Fruit fly (Drosophila melanogaster) whole organism, embryonic: ENCODE results near the gene Phae2.

ENCODE experiments used
- Adf1 ChIP-seq: fragments of 200-800 bp; sonication (Bioruptor generic); IDR thresholded peaks from 2 replicates; pipeline ENCODE4 v1.3.6; 2022; ENCODE audit warnings: missing biosample characterization, missing genetic modification characterization
- Aef1 ChIP-seq: fragments of 200-800 bp; sonication (Bioruptor generic); IDR thresholded peaks from 3 replicates; pipeline ENCODE4 v1.3.6; 2022; ENCODE audit warnings: missing biosample characterization, missing genetic modification characterization
- CG10366 ChIP-seq: fragments of 200-800 bp; sonication (Bioruptor generic); IDR thresholded peaks from 2 replicates; pipeline ENCODE4 v1.3.6; 2022; ENCODE audit warnings: missing biosample characterization, missing genetic modification characterization
- CG10543 ChIP-seq: fragments of 200-800 bp; sonication (Bioruptor generic); optimal IDR thresholded peaks from 3 replicates; lab custom pipeline; 2017; ENCODE audit warnings: missing biosample characterization, mild to moderate bottlenecking, missing genetic modification characterization, moderate library complexity
- CG10979 ChIP-seq: fragments of 200-800 bp; sonication (Bioruptor generic); optimal IDR thresholded peaks from 2 replicates; lab custom pipeline; 2018; ENCODE audit warnings: missing biosample characterization, mild to moderate bottlenecking, missing genetic modification characterization, moderate library complexity
- CG11085 ChIP-seq: fragments of 200-800 bp; sonication (Bioruptor generic); IDR thresholded peaks from 2 replicates; pipeline ENCODE4 v1.3.6; 2022; ENCODE audit warnings: missing biosample characterization, missing genetic modification characterization
- CG11093 ChIP-seq: fragments of 200-800 bp; sonication (Bioruptor generic); IDR thresholded peaks from 3 replicates; pipeline ENCODE4 v1.3.6; 2022; ENCODE audit warnings: missing biosample characterization, missing genetic modification characterization
- CG11560 ChIP-seq: fragments of 200-800 bp; sonication (Bioruptor generic); IDR thresholded peaks from 3 replicates; pipeline ENCODE4 v1.3.6; 2022; ENCODE audit warnings: missing biosample characterization, missing genetic modification characterization
- CG12155 ChIP-seq: fragments of 200-800 bp; sonication (Bioruptor generic); optimal IDR thresholded peaks from 3 replicates; lab custom pipeline; 2016; ENCODE audit warnings: missing biosample characterization, missing genetic modification characterization
- CG13123 ChIP-seq: fragments of 200-800 bp; sonication (Bioruptor generic); optimal IDR thresholded peaks from 2 replicates; lab custom pipeline; 2016; ENCODE audit warnings: missing biosample characterization, missing genetic modification characterization
- CG13624 ChIP-seq: fragments of 200-800 bp; sonication (Bioruptor generic); optimal IDR thresholded peaks from 2 replicates; lab custom pipeline; 2016; ENCODE audit warnings: missing biosample characterization, missing genetic modification characterization
- CG13894 ChIP-seq: fragments of 200-800 bp; sonication (Bioruptor generic); optimal IDR thresholded peaks from 3 replicates; lab custom pipeline; 2018; ENCODE audit warnings: missing biosample characterization, mild to moderate bottlenecking, missing genetic modification characterization, moderate library complexity
- CG14441 ChIP-seq: fragments of 200-800 bp; sonication (Bioruptor generic); IDR thresholded peaks from 2 replicates; pipeline ENCODE4 v1.3.6; 2022; ENCODE audit warnings: missing biosample characterization, missing genetic modification characterization
- CG16779 ChIP-seq: fragments of 200-800 bp; sonication (Bioruptor generic); IDR thresholded peaks from 2 replicates; pipeline ENCODE4 v1.3.6; 2022; ENCODE audit warnings: missing biosample characterization, missing genetic modification characterization
- CG17385 ChIP-seq: fragments of 200-800 bp; sonication (Bioruptor generic); optimal IDR thresholded peaks from 3 replicates; lab custom pipeline; 2018; ENCODE audit warnings: missing biosample characterization, mild to moderate bottlenecking, missing genetic modification characterization
- CG2889 ChIP-seq: fragments of 200-800 bp; sonication (Bioruptor generic); IDR thresholded peaks from 3 replicates; pipeline ENCODE4 v1.3.6; 2022; ENCODE audit warnings: missing biosample characterization, missing genetic modification characterization
- CG31441 ChIP-seq: fragments of 200-800 bp; sonication (Bioruptor generic); IDR thresholded peaks from 2 replicates; pipeline ENCODE4 v1.3.6; 2022; ENCODE audit warnings: missing biosample characterization, missing genetic modification characterization
- CG33213 ChIP-seq: fragments of 200-800 bp; sonication (Bioruptor generic); optimal IDR thresholded peaks from 3 replicates; lab custom pipeline; 2016; ENCODE audit warnings: missing biosample characterization, missing genetic modification characterization
- CG34224 ChIP-seq: fragments of 200-800 bp; sonication (Bioruptor generic); IDR thresholded peaks from 3 replicates; pipeline ENCODE4 v1.3.6; 2022; ENCODE audit warnings: missing biosample characterization, missing genetic modification characterization; ENCODE audit not compliant: partially characterized antibody
- CG6254 ChIP-seq: fragments of 200-800 bp; sonication (Bioruptor generic); optimal IDR thresholded peaks from 3 replicates; lab custom pipeline; 2017; ENCODE audit warnings: mild to moderate bottlenecking, missing biosample characterization, missing genetic modification reagents, missing genetic modification characterization
- CG7271 ChIP-seq: fragments of 200-800 bp; sonication (Bioruptor generic); optimal IDR thresholded peaks from 2 replicates; lab custom pipeline; 2018; ENCODE audit warnings: missing biosample characterization, mild to moderate bottlenecking, missing genetic modification characterization, moderate library complexity
- CG7928 ChIP-seq: fragments of 200-800 bp; sonication (Bioruptor generic); optimal IDR thresholded peaks from 2 replicates; lab custom pipeline; 2017; ENCODE audit warnings: missing biosample characterization, mild to moderate bottlenecking, missing genetic modification characterization
- CG8944 ChIP-seq: fragments of 200-800 bp; sonication (Bioruptor generic); optimal IDR thresholded peaks from 3 replicates; lab custom pipeline; 2016; ENCODE audit warnings: missing biosample characterization, missing genetic modification characterization
- HLH4C ChIP-seq: fragments of 200-800 bp; sonication (Bioruptor generic); IDR thresholded peaks from 3 replicates; pipeline ENCODE4 v1.3.6; 2022; ENCODE audit warnings: missing biosample characterization, missing genetic modification characterization; ENCODE audit not compliant: partially characterized antibody
- HLH54F ChIP-seq: fragments of 200-800 bp; sonication (Bioruptor generic); optimal IDR thresholded peaks from 3 replicates; lab custom pipeline; 2016; ENCODE audit warnings: missing biosample characterization, missing genetic modification characterization
- Hr39 ChIP-seq: fragments of >200 bp; optimal IDR thresholded peaks from 2 replicates; lab custom pipeline; 2017
- Kr ChIP-seq: fragments of 200-800 bp; sonication (Bioruptor generic); optimal IDR thresholded peaks from 2 replicates; lab custom pipeline; 2017; ENCODE audit warnings: missing biosample characterization, mild to moderate bottlenecking, missing genetic modification characterization
- Oli ChIP-seq: fragments of 200-800 bp; sonication (Bioruptor generic); optimal IDR thresholded peaks from 2 replicates; lab custom pipeline; 2018; ENCODE audit warnings: missing biosample characterization, mild to moderate bottlenecking, missing genetic modification characterization, moderate library complexity
- PHDP ChIP-seq: fragments of 200-800 bp; sonication (Bioruptor generic); optimal IDR thresholded peaks from 3 replicates; lab custom pipeline; 2018; ENCODE audit warnings: missing biosample characterization, mild to moderate bottlenecking, missing genetic modification characterization, moderate library complexity
- Sry-β ChIP-seq: fragments of 200-800 bp; sonication (Bioruptor generic); optimal IDR thresholded peaks from 2 replicates; lab custom pipeline; 2018; ENCODE audit warnings: missing biosample characterization, mild to moderate bottlenecking, missing genetic modification characterization, moderate library complexity
- ac ChIP-seq: fragments of 200-800 bp; sonication (Bioruptor generic); optimal IDR thresholded peaks from 3 replicates; lab custom pipeline; 2017; ENCODE audit warnings: missing biosample characterization, mild to moderate bottlenecking, missing genetic modification characterization
- ap ChIP-seq: fragments of 200-800 bp; sonication (Bioruptor generic); IDR thresholded peaks from 2 replicates; pipeline ENCODE4 v1.3.6; 2022; ENCODE audit warnings: missing biosample characterization, missing genetic modification characterization
- bcd ChIP-seq: fragments of 200-800 bp; sonication (Bioruptor generic); optimal IDR thresholded peaks from 2 replicates; lab custom pipeline; 2017; ENCODE audit warnings: missing biosample characterization, mild to moderate bottlenecking, missing genetic modification characterization
- dpn ChIP-seq, 2 experiments: fragments of 200-800 bp; sonication (Bioruptor generic); optimal IDR thresholded peaks; 3 replicates each; lab custom pipeline; 2016; ENCODE audit warnings: missing biosample characterization in 2 of 2, missing genetic modification characterization in 2 of 2
- gsb ChIP-seq: fragments of 200-800 bp; sonication (Bioruptor generic); IDR thresholded peaks from 2 replicates; pipeline ENCODE4 v1.3.6; 2022; ENCODE audit warnings: missing biosample characterization, missing genetic modification characterization
- ken ChIP-seq: fragments of 200-800 bp; sonication (Bioruptor generic); IDR thresholded peaks from 3 replicates; pipeline ENCODE4 v1.3.6; 2022; ENCODE audit warnings: missing biosample characterization, missing genetic modification characterization
- lola ChIP-seq, 3 experiments: fragments of >200 bp in 2 of 3; fragments of 200-800 bp in 1 of 3; sonication (Bioruptor generic) in 1 of 3; optimal IDR thresholded peaks; 2 replicates each; lab custom pipeline; 2017 to 2019; ENCODE audit warnings: missing biosample characterization in 3 of 3, missing genetic modification characterization in 3 of 3, mild to moderate bottlenecking in 1 of 3, moderate library complexity in 1 of 3
- org-1 ChIP-seq: fragments of 200-800 bp; sonication (Bioruptor generic); optimal IDR thresholded peaks from 2 replicates; lab custom pipeline; 2017; ENCODE audit warnings: missing biosample characterization, missing genetic modification characterization
- otp ChIP-seq: fragments of 200-800 bp; sonication (Bioruptor generic); IDR thresholded peaks from 3 replicates; pipeline ENCODE4, ENCODE4 v1.3.6; 2022; ENCODE audit warnings: missing biosample characterization, missing genetic modification characterization
- peb ChIP-seq: fragments of 200-800 bp; sonication (Bioruptor generic); IDR thresholded peaks from 2 replicates; pipeline ENCODE4 v1.3.6; 2022; ENCODE audit warnings: missing biosample characterization, missing genetic modification characterization
- pnt ChIP-seq: fragments of 200-800 bp; sonication (Bioruptor generic); optimal IDR thresholded peaks from 3 replicates; lab custom pipeline; 2016; ENCODE audit warnings: missing biosample characterization, missing genetic modification characterization
- prd ChIP-seq, 3 experiments: fragments of >200 bp in 2 of 3; fragments of 200-800 bp in 1 of 3; sonication (Bioruptor generic) in 1 of 3; optimal IDR thresholded peaks in 2 of 3; IDR thresholded peaks in 1 of 3; 2 replicates in 2 of 3; 3 replicates in 1 of 3; pipeline versions ENCODE4 v1.3.6 to Lab custom; 2017 to 2022; ENCODE audit warnings: missing biosample characterization in 1 of 3, missing genetic modification characterization in 1 of 3
- slbo ChIP-seq: fragments of 200-800 bp; sonication (Bioruptor generic); IDR thresholded peaks from 2 replicates; pipeline ENCODE4 v1.3.6; 2022; ENCODE audit warnings: missing biosample characterization, missing genetic modification characterization
- tin ChIP-seq: fragments of 200-800 bp; sonication (Bioruptor generic); optimal IDR thresholded peaks from 3 replicates; lab custom pipeline; 2016; ENCODE audit warnings: missing biosample characterization, missing genetic modification characterization
- ttk ChIP-seq: fragments of 200-800 bp; sonication (Bioruptor generic); IDR thresholded peaks from 2 replicates; pipeline ENCODE4 v2.1.2; 2022; ENCODE audit warnings: missing biosample characterization, missing genetic modification characterization
- twi ChIP-seq: fragments of 200-800 bp; optimal IDR thresholded peaks from 2 replicates; lab custom pipeline; 2019; ENCODE audit warnings: missing biosample characterization, mild to moderate bottlenecking, missing genetic modification characterization, moderate library complexity
- unc-4 ChIP-seq: fragments of 200-800 bp; sonication (Bioruptor generic); IDR thresholded peaks from 2 replicates; pipeline ENCODE4 v1.3.6; 2022; ENCODE audit warnings: missing biosample characterization, missing genetic modification characterization; ENCODE audit not compliant: partially characterized antibody
- zfh2 ChIP-seq: fragments of 200-800 bp; sonication (Bioruptor generic); optimal IDR thresholded peaks from 2 replicates; lab custom pipeline; 2016; ENCODE audit warnings: missing biosample characterization, missing genetic modification characterization

The Phae2 gene

dm6 chr2L:12103231-12104210, 7.4 kb upstream of the Phae2 start, which contains the start of the genes Patsas and ThrRS (continued):
- TF ChIP-seq Sry-β (GFP tag; lab: Kevin White, UChicago): peak; percentile 39
- peak; percentile 71 for TF ChIP-seq pnt (GFP tag; lab: Kevin White, UChicago)
- TF ChIP-seq CG33213: peak; percentile 49
- TF ChIP-seq CG6254 (GFP tag; lab: Kevin White, UChicago): no peak
- peak; percentile 65 for TF ChIP-seq CG7928
- peak; percentile 71 to 90 for TF ChIP-seq dpn (GFP tag; optimal IDR thresholded peaks at IDR 0.05; lab: Kevin White, UChicago)
- peak; percentile 78 for TF ChIP-seq CG10366 (GFP tag; lab: Robert Waterston, UW)
- peak; percentile 78 for TF ChIP-seq CG13624 (GFP tag; lab: Kevin White, UChicago)
- peak; percentile 85 for TF ChIP-seq CG13894 (tag; lab: Kevin White, UChicago)
- TF ChIP-seq org-1: peak; percentile 55
- peak; percentile 90 for TF ChIP-seq CG31441 (GFP tag; lab: Robert Waterston, UW)
- TF ChIP-seq zfh2: peak; percentile 62
- peak; percentile 86 for TF ChIP-seq tin (GFP tag; lab: Kevin White, UChicago)
- peak; percentile 71; the same call in 2 of the 3 replicates for TF ChIP-seq otp (GFP tag; lab: Robert Waterston, UW)
- TF ChIP-seq CG16779 (GFP tag; lab: Robert Waterston, UW): no peak
- TF ChIP-seq CG8944 (GFP tag; lab: Kevin White, UChicago): peak; percentile 69
- no peak for TF ChIP-seq ac (GFP tag; lab: Kevin White, UChicago)
- TF ChIP-seq Kr (GFP tag; lab: Kevin White, UChicago): no peak
- peak; percentile 74; the same call in 2 of the 3 replicates for TF ChIP-seq CG11093 (GFP tag; lab: Robert Waterston, UW)
- peak; percentile 87 for TF ChIP-seq Oli
- peak; percentile 80; the same call in 2 of the 3 replicates for TF ChIP-seq ken (GFP tag; lab: Robert Waterston, UW)
- peak; percentile 88 for TF ChIP-seq CG12155 (GFP tag; lab: Kevin White, UChicago)
- TF ChIP-seq CG10543: peak; percentile 87
- peak; percentile 63 for TF ChIP-seq CG13123 (GFP tag; lab: Kevin White, UChicago)
- no peak for TF ChIP-seq prd (optimal IDR thresholded peaks at IDR 0.05; lab: Kevin White, UChicago)
- TF ChIP-seq prd (GFP tag; IDR thresholded peaks at IDR 0.05; lab: Robert Waterston, UW): peak; percentile 98
- peak; percentile 50; the same call in 1 of the 2 replicates for TF ChIP-seq peb
- peak; percentile 87 for TF ChIP-seq PHDP (tag; lab: Kevin White, UChicago)
- TF ChIP-seq CG7271 (tag; lab: Kevin White, UChicago): peak; percentile 47
- peak; percentile 80 for TF ChIP-seq CG10979 (tag; lab: Kevin White, UChicago)
- TF ChIP-seq unc-4: no peak
- no peak for TF ChIP-seq CG34224 (GFP tag; lab: Robert Waterston, UW)
- peak; percentile 52 for TF ChIP-seq Adf1 (GFP tag; lab: Robert Waterston, UW)
- peak; percentile 80 for TF ChIP-seq CG2889 (GFP tag; lab: Robert Waterston, UW)
- TF ChIP-seq Hr39 (lab: Kevin White, UChicago): no peak
- TF ChIP-seq twi (tag; lab: Kevin White, UChicago): peak; percentile 79
- peak in 1 of 3 experiments; percentile 85 for TF ChIP-seq lola (GFP tag; optimal IDR thresholded peaks at IDR 0.05; lab: Kevin White, UChicago)
- TF ChIP-seq ap (GFP tag; lab: Robert Waterston, UW): peak; percentile 76
- peak; percentile 86 for TF ChIP-seq CG14441 (GFP tag; lab: Robert Waterston, UW)
- TF ChIP-seq gsb (GFP tag; lab: Robert Waterston, UW): peak; percentile 69
- TF ChIP-seq CG17385 (GFP tag; lab: Kevin White, UChicago): peak; percentile 79
- no peak for TF ChIP-seq HLH4C (GFP tag; lab: Robert Waterston, UW)
- TF ChIP-seq slbo (GFP tag; lab: Robert Waterston, UW): peak; percentile 91
- peak; percentile 87 for TF ChIP-seq bcd (GFP tag; lab: Kevin White, UChicago)
- 0 out of 3 replicates have a peak, but pooled peaks have one; percentile 51 for TF ChIP-seq CG11560 (tag; lab: Robert Waterston, UW)
- peak; percentile 76 for TF ChIP-seq ttk
- TF ChIP-seq CG11085 (GFP tag; lab: Robert Waterston, UW): peak; percentile 75
- TF ChIP-seq Aef1 (GFP tag; lab: Robert Waterston, UW): peak; percentile 86
- TF ChIP-seq HLH54F (GFP tag; lab: Kevin White, UChicago): peak; percentile 78
